Fruit fly (Drosophila melanogaster): ENCODE data around the gene Sytbeta.

- TF ChIP-seq Sin3A (optimal IDR thresholded peaks at IDR 0.05) (no peak), psq (optimal IDR thresholded peaks at IDR 0.05) (no peak), ttk (optimal IDR thresholded peaks at IDR 0.05) (no peak)
Observed at dm6 chr3L:14974513-14974912, 90.3 kb downstream of the Sytbeta start, which contains the start of gene Ocho.

Data from Kc167 (cell line).